Fruit fly (Drosophila melanogaster) whole organism, embryonic: Measurements from ENCODE around the gene CG12241.

Experiments used
- Bdp1 ChIP-seq: fragments of 200-800 bp; sonication (Bioruptor generic); optimal IDR thresholded peaks from 3 replicates; lab custom pipeline; 2016; ENCODE audit warnings: missing biosample characterization, missing genetic modification characterization
- BtbVII ChIP-seq: fragments of 200-800 bp; sonication (Bioruptor generic); optimal IDR thresholded peaks from 3 replicates; lab custom pipeline; 2017; ENCODE audit warnings: missing biosample characterization, mild to moderate bottlenecking, missing genetic modification characterization
- CG1024 ChIP-seq: fragments of 200-800 bp; sonication (Bioruptor generic); IDR thresholded peaks from 2 replicates; pipeline ENCODE4 v1.3.6; 2022; ENCODE audit warnings: missing biosample characterization, missing genetic modification characterization
- CG10366 ChIP-seq: fragments of 200-800 bp; sonication (Bioruptor generic); IDR thresholded peaks from 2 replicates; pipeline ENCODE4 v1.3.6; 2022; ENCODE audit warnings: missing biosample characterization, missing genetic modification characterization
- CG10565 ChIP-seq: fragments of 200-800 bp; sonication (Bioruptor generic); optimal IDR thresholded peaks from 3 replicates; lab custom pipeline; 2016; ENCODE audit warnings: missing biosample characterization, mild to moderate bottlenecking, missing genetic modification characterization
- CG11085 ChIP-seq: fragments of 200-800 bp; sonication (Bioruptor generic); IDR thresholded peaks from 2 replicates; pipeline ENCODE4 v1.3.6; 2022; ENCODE audit warnings: missing biosample characterization, missing genetic modification characterization
- CG12744 ChIP-seq: fragments of 200-800 bp; sonication (Bioruptor generic); optimal IDR thresholded peaks from 2 replicates; lab custom pipeline; 2016; ENCODE audit warnings: missing biosample characterization, missing genetic modification characterization
- CG13296 ChIP-seq: fragments of 200-800 bp; sonication (Bioruptor generic); optimal IDR thresholded peaks from 3 replicates; lab custom pipeline; 2018; ENCODE audit warnings: missing biosample characterization, mild to moderate bottlenecking, missing genetic modification characterization
- CG15011 ChIP-seq: fragments of 200-800 bp; sonication (Bioruptor generic); optimal IDR thresholded peaks from 3 replicates; lab custom pipeline; 2018; ENCODE audit warnings: missing biosample characterization, mild to moderate bottlenecking, missing genetic modification characterization
- CG1529 ChIP-seq: fragments of 200-800 bp; sonication (Bioruptor generic); optimal IDR thresholded peaks from 3 replicates; lab custom pipeline; 2018; ENCODE audit warnings: missing biosample characterization, missing genetic modification characterization
- CG17186 ChIP-seq: fragments of 200-800 bp; sonication (Bioruptor generic); optimal IDR thresholded peaks from 3 replicates; lab custom pipeline; 2017; ENCODE audit warnings: missing biosample characterization, missing genetic modification reagents, missing genetic modification characterization
- CG17912 ChIP-seq: fragments of 200-800 bp; sonication (Bioruptor generic); optimal IDR thresholded peaks from 2 replicates; lab custom pipeline; 2018; ENCODE audit warnings: missing biosample characterization, mild to moderate bottlenecking, missing genetic modification characterization
- CG1832 ChIP-seq: fragments of 200-800 bp; sonication (Bioruptor generic); optimal IDR thresholded peaks from 2 replicates; lab custom pipeline; 2017; ENCODE audit warnings: missing biosample characterization, mild to moderate bottlenecking, missing genetic modification characterization, inconsistent platforms
- CG18764 ChIP-seq: fragments of 200-800 bp; sonication (Bioruptor generic); optimal IDR thresholded peaks from 3 replicates; lab custom pipeline; 2016; ENCODE audit warnings: missing biosample characterization, missing genetic modification characterization
- CG2199 ChIP-seq: fragments of 200-800 bp; sonication (Bioruptor generic); IDR thresholded peaks from 3 replicates; pipeline ENCODE4 v1.3.6; 2022; ENCODE audit warnings: missing biosample characterization, missing genetic modification characterization
- CG2712 ChIP-seq: fragments of 200-800 bp; optimal IDR thresholded peaks from 3 replicates; lab custom pipeline; 2019; ENCODE audit warnings: missing biosample characterization, mild to moderate bottlenecking, missing genetic modification characterization, moderate library complexity
- CG2875 ChIP-seq: fragments of 200-800 bp; sonication (Bioruptor generic); optimal IDR thresholded peaks from 2 replicates; lab custom pipeline; 2017; ENCODE audit warnings: missing biosample characterization, mild to moderate bottlenecking, missing genetic modification characterization, missing genetic modification reagents
- CG2889 ChIP-seq: fragments of 200-800 bp; sonication (Bioruptor generic); IDR thresholded peaks from 3 replicates; pipeline ENCODE4 v1.3.6; 2022; ENCODE audit warnings: missing biosample characterization, missing genetic modification characterization
- CG3065 ChIP-seq: fragments of 200-800 bp; sonication (Bioruptor generic); optimal IDR thresholded peaks from 2 replicates; lab custom pipeline; 2016; ENCODE audit warnings: missing biosample characterization, missing genetic modification characterization
- CG31365 ChIP-seq: fragments of 200-800 bp; sonication (Bioruptor generic); optimal IDR thresholded peaks from 2 replicates; lab custom pipeline; 2018; ENCODE audit warnings: missing biosample characterization, mild to moderate bottlenecking, missing genetic modification characterization
- CG3407 ChIP-seq: fragments of 200-800 bp; sonication (Bioruptor generic); optimal IDR thresholded peaks from 2 replicates; lab custom pipeline; 2018; ENCODE audit warnings: missing biosample characterization, mild to moderate bottlenecking, missing genetic modification characterization
- CG6272 ChIP-seq: fragments of 200-800 bp; sonication (Bioruptor generic); IDR thresholded peaks from 2 replicates; pipeline ENCODE4 v1.3.6; 2022; ENCODE audit warnings: missing biosample characterization, missing genetic modification characterization
- CG7839 ChIP-seq: fragments of 200-800 bp; sonication (Bioruptor generic); optimal IDR thresholded peaks from 3 replicates; lab custom pipeline; 2018; ENCODE audit warnings: missing biosample characterization, mild to moderate bottlenecking, missing genetic modification characterization, moderate library complexity
- CG7928 ChIP-seq: fragments of 200-800 bp; sonication (Bioruptor generic); optimal IDR thresholded peaks from 2 replicates; lab custom pipeline; 2017; ENCODE audit warnings: missing biosample characterization, mild to moderate bottlenecking, missing genetic modification characterization
- CG8359 ChIP-seq: fragments of 200-800 bp; sonication (Bioruptor generic); optimal IDR thresholded peaks from 2 replicates; lab custom pipeline; 2017; ENCODE audit warnings: missing biosample characterization, mild to moderate bottlenecking, missing genetic modification characterization, borderline replicate concordance
- Hey ChIP-seq: fragments of 200-800 bp; sonication (Bioruptor generic); optimal IDR thresholded peaks from 3 replicates; lab custom pipeline; 2018; ENCODE audit warnings: missing biosample characterization, mild to moderate bottlenecking, missing genetic modification characterization
- Hsf ChIP-seq: fragments of 200-800 bp; sonication (Bioruptor generic); optimal IDR thresholded peaks from 3 replicates; lab custom pipeline; 2016; ENCODE audit warnings: missing biosample characterization, missing genetic modification characterization
- Kr ChIP-seq: fragments of 200-800 bp; sonication (Bioruptor generic); optimal IDR thresholded peaks from 2 replicates; lab custom pipeline; 2017; ENCODE audit warnings: missing biosample characterization, mild to moderate bottlenecking, missing genetic modification characterization
- Mad ChIP-seq: fragments of 200-800 bp; sonication (Bioruptor generic); optimal IDR thresholded peaks from 2 replicates; lab custom pipeline; 2016; ENCODE audit warnings: missing biosample characterization, missing genetic modification characterization
- Usf ChIP-seq: fragments of 200-800 bp; sonication (Bioruptor generic); optimal IDR thresholded peaks from 2 replicates; lab custom pipeline; 2017; ENCODE audit warnings: missing genotype, missing biosample characterization, missing genetic modification characterization
- al ChIP-seq: fragments of 200-800 bp; sonication (Bioruptor generic); IDR thresholded peaks from 2 replicates; pipeline ENCODE4 v1.3.6; 2022; ENCODE audit warnings: missing biosample characterization, missing genetic modification characterization
- ara ChIP-seq: fragments of 200-800 bp; sonication (Bioruptor generic); IDR thresholded peaks from 2 replicates; pipeline ENCODE4 v1.3.6; 2022; ENCODE audit warnings: missing biosample characterization, missing genetic modification characterization
- ash1 ChIP-seq: fragments of 200-800 bp; sonication (Bioruptor generic); optimal IDR thresholded peaks from 2 replicates; lab custom pipeline; 2018; ENCODE audit warnings: missing biosample characterization, mild to moderate bottlenecking, missing genetic modification characterization
- danr ChIP-seq: fragments of 200-800 bp; sonication (Bioruptor generic); IDR thresholded peaks from 2 replicates; pipeline ENCODE4 v1.3.6; 2022; ENCODE audit warnings: missing biosample characterization, missing genetic modification characterization
- dpn ChIP-seq, 2 experiments: fragments of 200-800 bp; sonication (Bioruptor generic); optimal IDR thresholded peaks; 3 replicates each; lab custom pipeline; 2016; ENCODE audit warnings: missing biosample characterization in 2 of 2, missing genetic modification characterization in 2 of 2
- eve ChIP-seq, 2 experiments: fragments of >200 bp; optimal IDR thresholded peaks; 2 replicates each; lab custom pipeline; 2017; ENCODE audit warnings: missing biosample characterization in 2 of 2, missing genetic modification characterization in 2 of 2
- eyg ChIP-seq: fragments of 200-800 bp; sonication (Bioruptor generic); optimal IDR thresholded peaks from 3 replicates; lab custom pipeline; 2016; ENCODE audit warnings: missing biosample characterization, missing genetic modification characterization
- gsb ChIP-seq: fragments of 200-800 bp; sonication (Bioruptor generic); IDR thresholded peaks from 2 replicates; pipeline ENCODE4 v1.3.6; 2022; ENCODE audit warnings: missing biosample characterization, missing genetic modification characterization
- ind ChIP-seq: fragments of 200-800 bp; sonication (Bioruptor generic); optimal IDR thresholded peaks from 3 replicates; lab custom pipeline; 2016; ENCODE audit warnings: missing biosample characterization, missing genetic modification characterization
- pan ChIP-seq, 4 experiments: fragments of >200 bp in 3 of 4; fragments of 200-800 bp in 1 of 4; sonication (Bioruptor generic) in 1 of 4; optimal IDR thresholded peaks in 3 of 4; IDR thresholded peaks in 1 of 4; 2 replicates each; pipeline versions ENCODE4 v1.3.6 to Lab custom; 2017 to 2022; ENCODE audit warnings: missing biosample characterization in 2 of 4, missing genetic modification characterization in 2 of 4, mixed read lengths in 1 of 4
- pb ChIP-seq: fragments of 200-800 bp; sonication (Bioruptor generic); optimal IDR thresholded peaks from 3 replicates; lab custom pipeline; 2016; ENCODE audit warnings: missing biosample characterization, missing genetic modification characterization
- phol ChIP-seq: fragments of 200-800 bp; sonication (Bioruptor generic); optimal IDR thresholded peaks from 3 replicates; lab custom pipeline; 2018; ENCODE audit warnings: missing biosample characterization, mild to moderate bottlenecking, missing genetic modification characterization, moderate library complexity
- sim ChIP-seq: fragments of 200-800 bp; sonication (Bioruptor generic); IDR thresholded peaks from 2 replicates; pipeline ENCODE4 v1.3.6; 2022; ENCODE audit warnings: missing biosample characterization, missing genetic modification characterization
- tup ChIP-seq: fragments of 200-800 bp; sonication (Bioruptor generic); optimal IDR thresholded peaks from 2 replicates; lab custom pipeline; 2016; ENCODE audit warnings: missing biosample characterization, mild to moderate bottlenecking, missing genetic modification characterization, moderate library complexity
- tx ChIP-seq: fragments of 200-800 bp; sonication (Bioruptor generic); optimal IDR thresholded peaks from 2 replicates; lab custom pipeline; 2016; ENCODE audit warnings: missing biosample characterization, missing genetic modification characterization
- vvl ChIP-seq: fragments of 200-800 bp; sonication (Bioruptor generic); IDR thresholded peaks from 2 replicates; pipeline ENCODE4 v1.3.6; 2022; ENCODE audit warnings: missing biosample characterization, missing genetic modification characterization
- zen ChIP-seq: fragments of 200-800 bp; sonication (Bioruptor generic); optimal IDR thresholded peaks from 3 replicates; lab custom pipeline; 2018; ENCODE audit warnings: missing biosample characterization, mild to moderate bottlenecking, missing genetic modification characterization, moderate library complexity
- zfh2 ChIP-seq: fragments of 200-800 bp; sonication (Bioruptor generic); optimal IDR thresholded peaks from 2 replicates; lab custom pipeline; 2016; ENCODE audit warnings: missing biosample characterization, missing genetic modification characterization

CG12241 gene

dm6 chr3R:15242186-15243045 lies 23.4 kb downstream of the CG12241 start, which contains the start of the genes tefu and Hsc70-4 (continued):
- TF ChIP-seq al (peak; percentile 82), CG13296 (GFP tag; lab: Kevin White, UChicago) (peak; percentile 58), dpn (GFP tag; optimal IDR thresholded peaks at IDR 0.05; lab: Kevin White, UChicago) (peak; percentile 79 to 83), CG17912 (GFP tag; lab: Kevin White, UChicago) (peak; percentile 98), CG2875 (GFP tag; lab: Kevin White, UChicago) (no peak), CG31365 (tag; lab: Kevin White, UChicago) (peak; percentile 4), CG17186 (GFP tag; lab: Kevin White, UChicago) (peak; percentile 89), BtbVII (GFP tag; lab: Kevin White, UChicago) (peak; percentile 11), zfh2 (GFP tag; lab: Kevin White, UChicago) (peak; percentile 81), CG6272 (GFP tag; lab: Robert Waterston, UW) (peak; percentile 72; the same call in 1 of the 2 replicates), CG2889 (GFP tag; lab: Robert Waterston, UW) (peak; percentile 63; the same call in 1 of the 3 replicates), pan (optimal IDR thresholded peaks at IDR 0.05; lab: Kevin White, UChicago) (no peak), pan (GFP tag; optimal IDR thresholded peaks at IDR 0.05 in 1 of 2, IDR thresholded peaks at IDR 0.05 in 1 of 2) (peak in 1 of 2 experiments; percentile 76), CG1529 (GFP tag; lab: Kevin White, UChicago) (no peak), CG7839 (peak; percentile 76), tx (GFP tag; lab: Kevin White, UChicago) (peak; percentile 60), CG1832 (no peak), phol (tag; lab: Kevin White, UChicago) (peak; percentile 91), sim (GFP tag; lab: Robert Waterston, UW) (0 out of 2 replicates have a peak, but pooled peaks have one; percentile 11), CG10565 (GFP tag; lab: Kevin White, UChicago) (no peak), Hsf (peak; percentile 78), Hey (tag; lab: Kevin White, UChicago) (no peak), zen (peak; percentile 72), eve (GFP tag; optimal IDR thresholded peaks at IDR 0.05; lab: Kevin White, UChicago) (no peak), CG2712 (tag; lab: Kevin White, UChicago) (no peak), Bdp1 (GFP tag; lab: Kevin White, UChicago) (peak; percentile 57), pb (no peak), CG18764 (GFP tag; lab: Kevin White, UChicago) (peak; percentile 67), CG8359 (GFP tag; lab: Kevin White, UChicago) (peak; percentile 26), gsb (GFP tag; lab: Robert Waterston, UW) (0 out of 2 replicates have a peak, but pooled peaks have one; percentile 43), CG3065 (peak; percentile 58), CG7928 (GFP tag; lab: Kevin White, UChicago) (peak; percentile 75), CG10366 (GFP tag; lab: Robert Waterston, UW) (peak; percentile 74), danr (GFP tag; lab: Robert Waterston, UW) (peak; percentile 70; the same call in 1 of the 2 replicates), Mad (GFP tag; lab: Kevin White, UChicago) (peak; percentile 68), tup (GFP tag; lab: Kevin White, UChicago) (peak; percentile 50), ash1 (GFP tag; lab: Kevin White, UChicago) (no peak), ind (GFP tag; lab: Kevin White, UChicago) (peak; percentile 86), eyg (GFP tag; lab: Kevin White, UChicago) (no peak), CG12744 (peak; percentile 13), Kr (GFP tag; lab: Kevin White, UChicago) (no peak), vvl (GFP tag; lab: Robert Waterston, UW) (peak; percentile 80), CG2199 (GFP tag; lab: Robert Waterston, UW) (peak; percentile 64; the same call in 2 of the 3 replicates), CG3407 (peak; percentile 34), CG1024 (GFP tag; lab: Robert Waterston, UW) (peak; percentile 83), CG11085 (GFP tag; lab: Robert Waterston, UW) (peak; percentile 78), Usf (GFP tag; lab: Kevin White, UChicago) (peak; percentile 78), ara (peak; percentile 70), CG15011 (GFP tag; lab: Kevin White, UChicago) (peak; percentile 54)
